Worm (Caenorhabditis elegans) whole organism, L3 larva: ENCODE results near the gene F08H9.2.

Experiments used
- R02D3.7 ChIP-seq: fragments of 150-350 bp; optimal IDR thresholded peaks from 2 replicates; lab custom pipeline; 2014; ENCODE audit warnings: missing biosample characterization, missing genetic modification characterization
- ZK546.5 ChIP-seq: sonication (generic microtip); optimal IDR thresholded peaks from 2 replicates; lab custom pipeline; 2017; ENCODE audit warnings: missing biosample characterization, missing genetic modification characterization
- aly-2 ChIP-seq: fragments of 150-350 bp; optimal IDR thresholded peaks from 2 replicates; lab custom pipeline; 2014; ENCODE audit warnings: missing biosample characterization, missing genetic modification characterization
- ama-1 ChIP-seq: fragments of 150-350 bp; optimal IDR thresholded peaks from 2 replicates; lab custom pipeline; 2018
- ceh-28 ChIP-seq: fragments of 150-350 bp; optimal IDR thresholded peaks from 2 replicates; lab custom pipeline; 2014; ENCODE audit warnings: missing biosample characterization, missing genetic modification reagents, missing genetic modification characterization
- ceh-9 ChIP-seq: sonication (generic microtip); optimal IDR thresholded peaks from 2 replicates; lab custom pipeline; 2018; ENCODE audit warnings: missing biosample characterization, missing genetic modification characterization
- daf-12 ChIP-seq: fragments of 150-350 bp; optimal IDR thresholded peaks from 2 replicates; lab custom pipeline; 2014; ENCODE audit warnings: missing biosample characterization, missing genetic modification reagents, missing genetic modification characterization
- egl-27 ChIP-seq: sonication (generic microtip); optimal IDR thresholded peaks from 4 replicates; lab custom pipeline; 2017; ENCODE audit warnings: missing biosample characterization, missing genetic modification reagents, missing genetic modification characterization
- elt-1 ChIP-seq: fragments of 150-350 bp; optimal IDR thresholded peaks from 2 replicates; lab custom pipeline; 2014; ENCODE audit warnings: missing biosample characterization, missing genetic modification characterization
- elt-2 ChIP-seq: sonication (generic microtip); optimal IDR thresholded peaks from 2 replicates; lab custom pipeline; 2016; ENCODE audit warnings: missing genetic modification reagents, mild to moderate bottlenecking, missing genetic modification characterization, missing compliant biosample characterization
- elt-3 ChIP-seq, 3 experiments: fragments of 150-350 bp in 1 of 3; sonication (generic microtip) in 2 of 3; optimal IDR thresholded peaks; 2 replicates in 2 of 3; 4 replicates in 1 of 3; lab custom pipeline; 2014 to 2017; ENCODE audit warnings: missing biosample characterization in 3 of 3, missing genetic modification characterization in 3 of 3
- eor-1 ChIP-seq, 2 experiments: fragments of 150-350 bp; optimal IDR thresholded peaks; 2 replicates each; lab custom pipeline; 2014 to 2018; ENCODE audit warnings: missing biosample characterization in 2 of 2, missing genetic modification characterization in 2 of 2
- fkh-2 ChIP-seq: fragments of 150-350 bp; optimal IDR thresholded peaks from 2 replicates; lab custom pipeline; 2014; ENCODE audit warnings: missing biosample characterization, missing genetic modification reagents, missing genetic modification characterization
- fos-1 ChIP-seq: fragments of 150-350 bp; optimal IDR thresholded peaks from 2 replicates; lab custom pipeline; 2014; ENCODE audit warnings: missing biosample characterization, missing genetic modification characterization
- hmg-11 ChIP-seq: sonication (generic microtip); optimal IDR thresholded peaks from 2 replicates; lab custom pipeline; 2016; ENCODE audit warnings: missing genetic modification characterization, missing compliant biosample characterization
- lin-15B ChIP-seq: fragments of 150-350 bp; optimal IDR thresholded peaks from 2 replicates; lab custom pipeline; 2014; ENCODE audit warnings: missing biosample characterization, missing genetic modification characterization
- lsy-12 ChIP-seq: sonication (generic microtip); optimal IDR thresholded peaks from 2 replicates; lab custom pipeline; 2016; ENCODE audit warnings: mild to moderate bottlenecking, missing genetic modification characterization, missing compliant biosample characterization
- mdl-1 ChIP-seq: fragments of 150-350 bp; optimal IDR thresholded peaks from 2 replicates; lab custom pipeline; 2014; ENCODE audit warnings: missing biosample characterization, missing genetic modification characterization
- mml-1 ChIP-seq: fragments of 150-350 bp; sonication (generic microtip); optimal IDR thresholded peaks from 3 replicates; lab custom pipeline; 2014; ENCODE audit warnings: missing biosample characterization, missing genetic modification characterization
- nhr-11 ChIP-seq: fragments of 150-350 bp; optimal IDR thresholded peaks from 2 replicates; lab custom pipeline; 2014; ENCODE audit warnings: missing biosample characterization, missing genetic modification characterization
- nhr-23 ChIP-seq: fragments of 150-350 bp; optimal IDR thresholded peaks from 2 replicates; lab custom pipeline; 2014; ENCODE audit warnings: missing biosample characterization, missing genetic modification reagents, missing genetic modification characterization
- nhr-237 ChIP-seq: fragments of 150-350 bp; optimal IDR thresholded peaks from 2 replicates; lab custom pipeline; 2014; ENCODE audit warnings: missing biosample characterization, missing genetic modification characterization
- nhr-25 ChIP-seq: sonication (generic microtip); optimal IDR thresholded peaks from 2 replicates; lab custom pipeline; 2017; ENCODE audit warnings: missing biosample characterization, missing genetic modification characterization
- nhr-28 ChIP-seq: fragments of 150-350 bp; optimal IDR thresholded peaks from 2 replicates; lab custom pipeline; 2014; ENCODE audit warnings: missing biosample characterization, missing genetic modification characterization
- nhr-43 ChIP-seq: sonication (generic microtip); optimal IDR thresholded peaks from 2 replicates; lab custom pipeline; 2016; ENCODE audit warnings: mild to moderate bottlenecking, missing genetic modification characterization, missing compliant biosample characterization; ENCODE audit not compliant: poor library complexity, severe bottlenecking
- nhr-67 ChIP-seq: fragments of 150-350 bp; optimal IDR thresholded peaks from 2 replicates; lab custom pipeline; 2014; ENCODE audit warnings: missing biosample characterization, missing genetic modification characterization
- nhr-76 ChIP-seq: fragments of 150-350 bp; sonication (generic microtip); optimal IDR thresholded peaks from 5 replicates; lab custom pipeline; 2014; ENCODE audit warnings: missing biosample characterization, missing genetic modification characterization
- nhr-77 ChIP-seq: fragments of 150-350 bp; optimal IDR thresholded peaks from 2 replicates; lab custom pipeline; 2014; ENCODE audit warnings: missing biosample characterization, missing genetic modification characterization
- pha-4 ChIP-seq: fragments of 150-350 bp; optimal IDR thresholded peaks from 2 replicates; lab custom pipeline; 2014; ENCODE audit warnings: missing biosample characterization, missing genetic modification reagents, missing genetic modification characterization
- pqm-1 ChIP-seq: fragments of 150-350 bp; optimal IDR thresholded peaks from 2 replicates; lab custom pipeline; 2017; ENCODE audit warnings: missing biosample characterization, missing genetic modification characterization, inconsistent platforms
- skn-1 ChIP-seq: fragments of 150-350 bp; optimal IDR thresholded peaks from 2 replicates; lab custom pipeline; 2014; ENCODE audit warnings: missing biosample characterization, missing genetic modification characterization
- snpc-4 ChIP-seq: fragments of 150-350 bp; optimal IDR thresholded peaks from 2 replicates; lab custom pipeline; 2014; ENCODE audit warnings: missing biosample characterization, missing genetic modification characterization
- unc-39 ChIP-seq: sonication (generic microtip); optimal IDR thresholded peaks from 4 replicates; lab custom pipeline; 2017; ENCODE audit warnings: missing biosample characterization, missing genetic modification characterization
- unc-62 ChIP-seq: fragments of 150-350 bp; sonication (generic microtip); optimal IDR thresholded peaks from 4 replicates; lab custom pipeline; 2014; ENCODE audit warnings: missing biosample characterization, missing genetic modification reagents, missing genetic modification characterization
- zag-1 ChIP-seq: fragments of 150-350 bp; optimal IDR thresholded peaks from 2 replicates; lab custom pipeline; 2014; ENCODE audit warnings: missing biosample characterization, missing genetic modification characterization
- ztf-11 ChIP-seq: fragments of 150-350 bp; optimal IDR thresholded peaks from 2 replicates; lab custom pipeline; 2014; ENCODE audit warnings: missing biosample characterization, missing genetic modification characterization
- ztf-4 ChIP-seq: fragments of 150-350 bp; optimal IDR thresholded peaks from 2 replicates; lab custom pipeline; 2014; ENCODE audit warnings: missing biosample characterization, missing genetic modification characterization

Gene F08H9.2

DNA sequence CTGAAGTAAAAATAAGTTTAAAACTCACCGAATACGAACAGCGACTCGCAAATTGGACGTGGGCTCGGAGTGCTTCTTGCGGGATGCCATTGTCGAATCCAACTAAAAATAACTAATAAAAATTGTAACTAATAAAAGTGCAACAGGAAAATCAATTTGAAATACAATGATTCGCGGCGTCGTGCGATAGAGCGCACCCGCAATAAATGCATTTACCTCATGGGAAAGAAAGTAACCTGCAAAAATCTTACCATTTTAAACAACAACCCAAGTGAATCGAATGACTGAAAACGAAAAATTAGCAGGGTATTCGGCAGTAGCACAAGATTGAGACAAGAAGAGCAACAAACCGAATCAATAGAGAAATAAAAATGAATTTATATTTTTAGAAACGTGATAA is 3.8 kb upstream of the F08H9.2 start, which contains the start of gene bmk-1:
TSS of gene bmk-1 (minus strand) at position 359 of the 400 bp plus-strand sequence.
- TF ChIP-seq fos-1 (tag; lab: Kevin White, UChicago) = no peak
- TF ChIP-seq eor-1 (tag; optimal IDR thresholded peaks at IDR 0.05; lab: Kevin White, UChicago) = no peak
- TF ChIP-seq ceh-9 (tag; lab: Kevin White, UChicago) = no peak
- TF ChIP-seq zag-1 (tag; lab: Kevin White, UChicago) = no peak
- no peak for TF ChIP-seq pqm-1

DNA sequence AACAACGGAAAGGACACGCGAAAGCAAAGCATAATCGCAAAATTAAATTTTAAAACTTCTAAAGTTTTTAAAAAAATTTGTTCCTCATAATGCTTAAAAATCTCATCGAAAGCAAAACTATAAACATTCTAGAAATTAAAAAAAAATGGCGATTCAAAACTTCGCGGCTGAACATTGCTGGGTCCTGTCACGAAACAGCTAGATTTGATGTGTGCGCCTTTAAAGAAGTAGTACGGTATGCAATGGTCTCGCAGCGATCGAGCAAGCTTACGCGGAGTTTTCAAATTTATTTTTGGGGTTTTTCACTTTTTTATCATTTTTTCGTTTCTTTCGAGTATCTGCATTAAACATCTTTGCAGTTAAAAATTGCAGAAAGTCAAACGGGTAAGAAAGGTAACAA is 3.4 kb upstream of the F08H9.2 start, which contains the start of gene coh-3:
TSS of gene coh-3 (plus strand) at position 353 of the 400 bp plus-strand sequence.
- no peak for TF ChIP-seq nhr-76 (tag; lab: Kevin White, UChicago)
- TF ChIP-seq ztf-4 = no peak
- no peak for TF ChIP-seq nhr-23 (tag; lab: Kevin White, UChicago)
- no peak for TF ChIP-seq egl-27 (tag; lab: Kevin White, UChicago)
- TF ChIP-seq R02D3.7 (tag; lab: Kevin White, UChicago) = no peak
- TF ChIP-seq elt-1 = no peak
- TF ChIP-seq skn-1 (tag; lab: Kevin White, UChicago) = no peak
- no peak for TF ChIP-seq snpc-4 (tag; lab: Kevin White, UChicago)
- no peak for TF ChIP-seq pha-4 (tag; lab: Kevin White, UChicago)
- no peak for TF ChIP-seq nhr-77 (tag; lab: Kevin White, UChicago)
- TF ChIP-seq aly-2 (tag; lab: Kevin White, UChicago) = no peak

DNA sequence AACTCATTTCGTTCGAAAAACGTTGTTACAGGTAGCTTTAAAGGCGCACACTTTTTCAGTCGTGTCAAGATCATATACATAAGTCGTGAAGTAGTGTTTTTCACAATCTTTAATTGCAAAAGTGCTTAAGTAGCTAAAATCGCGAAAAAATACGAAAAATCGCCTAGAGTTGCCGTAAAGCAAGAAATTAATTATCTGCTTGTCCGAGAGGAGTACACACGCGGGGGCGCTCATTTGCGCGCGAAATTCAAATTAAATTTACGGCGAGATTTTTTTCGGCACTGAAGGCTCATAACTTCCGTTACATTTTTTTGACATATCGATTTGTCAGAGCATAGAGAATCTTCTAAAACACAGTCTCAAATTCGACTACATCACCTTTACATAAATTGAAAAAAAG is 343 bp upstream of the F08H9.2 start:
- TF ChIP-seq skn-1 (tag; lab: Kevin White, UChicago) (no peak), fkh-2 (tag; lab: Kevin White, UChicago) (no peak), ztf-11 (no peak), unc-62 (no peak), elt-3 (tag; optimal IDR thresholded peaks at IDR 0.05; lab: Kevin White, UChicago) (no peak), mdl-1 (tag; lab: Kevin White, UChicago) (no peak), pha-4 (tag; lab: Kevin White, UChicago) (no peak)
- TF ChIP-seq, all 47 proteins: peak for 0

DNA sequence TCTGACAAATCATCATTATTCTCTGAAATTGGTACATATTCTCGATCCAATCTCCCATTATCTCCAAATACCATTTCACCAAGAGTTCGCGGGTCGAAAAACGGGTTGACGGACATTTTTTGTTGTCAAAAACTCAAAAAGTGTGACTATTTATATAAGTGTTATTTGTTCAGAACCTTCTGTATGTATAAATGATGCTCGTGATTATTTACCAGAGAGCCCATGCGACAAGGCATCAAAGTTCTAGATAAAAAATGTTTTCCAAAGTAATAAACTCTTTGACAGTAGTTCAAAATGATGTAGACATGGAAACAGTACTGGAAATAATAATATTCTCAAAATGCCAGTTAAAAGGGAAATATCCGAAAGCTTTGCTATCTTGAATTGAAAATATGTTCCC is 2.2 kb downstream of the F08H9.2 start:
- TF ChIP-seq pha-4 (tag; lab: Kevin White, UChicago) = peak; percentile 64
- no peak for TF ChIP-seq nhr-25

DNA sequence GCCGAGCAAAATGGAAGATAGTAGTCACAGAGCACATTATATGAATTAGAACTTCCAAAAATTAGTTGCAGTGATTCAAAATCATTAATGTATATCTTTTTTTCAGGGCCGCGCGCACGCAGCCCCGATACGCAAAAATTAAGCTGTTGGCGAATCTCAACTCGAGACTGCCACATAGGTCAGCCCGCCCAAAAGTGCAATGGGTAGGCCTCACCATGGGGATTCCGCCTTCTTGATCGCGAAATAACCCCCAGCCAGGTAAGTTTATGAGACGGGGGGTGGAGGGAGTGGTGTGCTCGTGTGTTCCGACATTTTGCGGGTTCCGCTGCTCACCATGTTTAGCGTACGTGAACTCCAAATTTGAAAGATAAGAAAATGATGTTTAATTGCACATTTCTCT is 2.6 kb downstream of the F08H9.2 start, which contains the start of gene F08H9.3:
TSS of gene F08H9.3 (minus strand) at position 252 of the 400 bp plus-strand sequence.
- TF ChIP-seq elt-2 (tag; lab: Kevin White, UChicago) (peak; percentile 69), ama-1 (lab: Kevin White, UChicago) (peak; percentile 3), pqm-1 (peak; percentile 69), snpc-4 (tag; lab: Kevin White, UChicago) (peak; percentile 87)

DNA sequence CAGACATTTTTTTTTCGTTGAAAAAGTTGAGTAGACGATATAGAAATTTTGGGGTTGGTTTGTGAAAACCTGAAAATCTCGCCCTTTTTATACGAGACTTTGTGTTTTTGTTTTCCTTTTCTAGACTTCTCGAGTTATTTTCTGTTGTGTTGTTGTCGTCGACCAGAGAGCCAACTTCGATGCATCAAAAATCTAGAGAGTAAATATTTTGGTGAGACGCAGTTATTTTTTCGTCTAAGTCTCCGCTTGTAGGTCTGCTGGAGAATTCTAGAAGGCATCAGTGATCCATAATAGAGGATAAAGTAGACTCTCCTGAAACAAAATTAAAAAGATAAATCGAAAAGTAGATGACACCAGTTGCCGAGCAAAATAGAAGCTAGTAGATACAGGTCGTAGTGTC is 3.9 kb downstream of the F08H9.2 start, which contains the start of gene F08H9.4:
TSS of gene F08H9.4 (minus strand) at position 61 of the 400 bp plus-strand sequence.
- TF ChIP-seq lin-15B (tag; lab: Kevin White, UChicago) = no peak
- no peak for TF ChIP-seq ZK546.5 (tag; lab: Kevin White, UChicago)
- TF ChIP-seq skn-1 (tag; lab: Kevin White, UChicago) = no peak
- TF ChIP-seq ceh-28 (tag; lab: Kevin White, UChicago) = no peak
- no peak for TF ChIP-seq R02D3.7 (tag; lab: Kevin White, UChicago)
- no peak for TF ChIP-seq nhr-237

DNA sequence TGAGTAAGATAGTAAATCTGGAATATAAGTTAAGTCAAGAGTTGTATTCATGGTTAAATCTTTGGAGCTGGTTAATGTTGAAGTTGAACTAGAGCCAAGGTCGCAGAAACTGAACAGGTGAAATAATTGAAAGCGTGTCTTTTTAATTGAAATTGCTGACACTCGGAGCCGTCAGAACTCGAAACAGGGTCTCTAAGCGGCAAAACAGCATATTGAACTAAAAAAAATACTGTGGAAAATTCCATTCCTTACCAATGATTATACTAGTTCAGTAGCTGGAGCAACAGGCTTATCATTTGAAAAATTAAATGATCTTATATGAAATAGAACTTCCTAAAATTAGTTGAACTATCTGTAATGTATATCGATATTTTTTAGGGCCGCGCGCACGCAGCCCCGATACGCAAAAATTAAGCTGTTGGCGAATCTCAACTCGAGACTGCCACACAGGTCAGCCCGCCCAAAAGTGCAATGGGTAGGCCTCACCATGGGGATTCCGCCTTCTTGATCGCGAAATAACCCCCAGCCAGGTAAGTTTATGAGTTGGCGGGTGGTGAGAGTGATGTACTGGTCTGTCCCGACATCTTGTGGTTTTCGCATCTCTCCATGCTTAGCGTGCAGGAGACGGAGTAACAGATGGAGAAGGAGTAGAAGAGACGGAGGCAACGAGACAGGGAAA is 7.9 kb downstream of the F08H9.2 start, which contains the start of gene srz-97:
TSS of gene srz-97 (minus strand) at position 51 of the 679 bp plus-strand sequence.
- TF ChIP-seq snpc-4 (tag; lab: Kevin White, UChicago) (peak; percentile 97), R02D3.7 (tag; lab: Kevin White, UChicago) (peak; percentile 36), fos-1 (tag; lab: Kevin White, UChicago) (no peak), ztf-4 (no peak), lsy-12 (tag; lab: Kevin White, UChicago) (no peak), unc-39 (no peak), eor-1 (tag; optimal IDR thresholded peaks at IDR 0.05; lab: Kevin White, UChicago) (no peak), ceh-9 (tag; lab: Kevin White, UChicago) (no peak), nhr-76 (tag; lab: Kevin White, UChicago) (no peak), hmg-11 (tag; lab: Kevin White, UChicago) (no peak), nhr-67 (tag; lab: Kevin White, UChicago) (no peak), nhr-43 (tag; lab: Kevin White, UChicago) (peak; percentile 34), nhr-28 (tag; lab: Kevin White, UChicago) (no peak), aly-2 (tag; lab: Kevin White, UChicago) (no peak), ZK546.5 (tag; lab: Kevin White, UChicago) (no peak), nhr-237 (no peak), daf-12 (tag; lab: Kevin White, UChicago) (no peak), elt-1 (no peak), fkh-2 (tag; lab: Kevin White, UChicago) (no peak), elt-2 (tag; lab: Kevin White, UChicago) (peak; percentile 47), nhr-25 (peak; percentile 54), nhr-11 (tag; lab: Kevin White, UChicago) (no peak), ztf-11 (no peak), mml-1 (no peak), nhr-77 (tag; lab: Kevin White, UChicago) (peak; percentile 42), ceh-28 (tag; lab: Kevin White, UChicago) (no peak), pqm-1 (peak; percentile 54)
